Fruit fly (Drosophila melanogaster): Measurements from ENCODE around the gene ltl.

The ltl gene

DNA sequence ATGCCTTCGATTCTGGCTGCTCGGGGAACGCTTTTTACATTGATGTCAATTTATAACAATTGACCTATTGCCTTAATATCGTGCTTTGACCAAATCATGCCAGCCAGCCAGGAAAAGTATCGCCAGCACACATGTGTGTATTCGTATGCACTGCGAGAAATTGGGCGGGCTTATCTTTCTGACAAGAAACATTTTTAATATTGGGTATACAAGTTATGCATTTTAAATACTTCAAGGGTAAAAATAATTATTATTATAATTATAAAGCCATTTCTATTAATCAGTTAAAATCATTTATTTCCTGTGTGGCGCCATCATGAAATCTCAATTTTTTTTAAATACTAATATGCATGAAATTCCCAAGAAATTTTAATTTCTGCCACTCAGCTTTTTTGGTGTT lies 3.0 kb downstream of the ltl start (continued):
- TF ChIP-seq D (optimal IDR thresholded peaks at IDR 0.05) = no peak
- peak; percentile 32 for TF ChIP-seq D (GFP tag; optimal IDR thresholded peaks at IDR 0.05)
- TF ChIP-seq Blimp-1 (GFP tag; optimal IDR thresholded peaks at IDR 0.05) = peak; percentile 59
- no peak for TF ChIP-seq vnd (GFP tag; IDR thresholded peaks at IDR 0.05; ENCODE audit: partially characterized antibody)
- peak; percentile 40 for TF ChIP-seq CG13424 (tag; optimal IDR thresholded peaks at IDR 0.05)
- no peak for TF ChIP-seq caup (GFP tag; optimal IDR thresholded peaks at IDR 0.05; ENCODE audit: severe bottlenecking)
- no peak for TF ChIP-seq CG18599 (GFP tag; optimal IDR thresholded peaks at IDR 0.05)
- no peak for TF ChIP-seq al (GFP tag; IDR thresholded peaks at IDR 0.05)
- no peak for TF ChIP-seq danr (GFP tag; IDR thresholded peaks at IDR 0.05)
- no peak for TF ChIP-seq zfh2 (GFP tag; optimal IDR thresholded peaks at IDR 0.05)
- TF ChIP-seq Camta (GFP tag; optimal IDR thresholded peaks at IDR 0.05) = no peak
- no peak for TF ChIP-seq CG3838 (GFP tag; optimal IDR thresholded peaks at IDR 0.05)
- no peak for TF ChIP-seq mld (GFP tag; IDR thresholded peaks at IDR 0.05; ENCODE audit: partially characterized antibody)
- TF ChIP-seq CG4730 (GFP tag; IDR thresholded peaks at IDR 0.05) = 0 out of 2 replicates have a peak, but pooled peaks have one; percentile 17
- no peak for TF ChIP-seq pan (optimal IDR thresholded peaks at IDR 0.05)
- peak in 1 of 2 experiments; percentile 54 for TF ChIP-seq pan (GFP tag; optimal IDR thresholded peaks at IDR 0.05 in 1 of 2, IDR thresholded peaks at IDR 0.05 in 1 of 2)
- no peak for TF ChIP-seq dimm (GFP tag; IDR thresholded peaks at IDR 0.05)
- no peak for TF ChIP-seq Hr51 (GFP tag; optimal IDR thresholded peaks at IDR 0.05)
- no peak for TF ChIP-seq insv (GFP tag; optimal IDR thresholded peaks at IDR 0.05)
- no peak for TF ChIP-seq gsb (GFP tag; IDR thresholded peaks at IDR 0.05)
- peak in 1 of 2 experiments; percentile 6 for TF ChIP-seq Hr78 (GFP tag; optimal IDR thresholded peaks at IDR 0.05)
- 0 out of 2 replicates have a peak, but pooled peaks have one; percentile 19 for TF ChIP-seq CG5953 (GFP tag; IDR thresholded peaks at IDR 0.05)
- no peak for TF ChIP-seq Lpt (GFP tag; optimal IDR thresholded peaks at IDR 0.05)
- no peak for TF ChIP-seq NC2β (GFP tag; optimal IDR thresholded peaks at IDR 0.05)
- no peak for TF ChIP-seq Meics (GFP tag; optimal IDR thresholded peaks at IDR 0.05)
- no peak for TF ChIP-seq CG10565 (GFP tag; optimal IDR thresholded peaks at IDR 0.05)
- TF ChIP-seq CG10979 (tag; optimal IDR thresholded peaks at IDR 0.05) = peak; percentile 66
- no peak for TF ChIP-seq NC2α (GFP tag; optimal IDR thresholded peaks at IDR 0.05)
- TF ChIP-seq ash1 (GFP tag; optimal IDR thresholded peaks at IDR 0.05) = no peak
- no peak for TF ChIP-seq Lhr (GFP tag; optimal IDR thresholded peaks at IDR 0.05)
- peak; percentile 71 for TF ChIP-seq Xrp1 (GFP tag; IDR thresholded peaks at IDR 0.05)
- peak; percentile 50; the same call in 2 of the 3 replicates for TF ChIP-seq row (GFP tag; IDR thresholded peaks at IDR 0.05)
- no peak for TF ChIP-seq zen (tag; optimal IDR thresholded peaks at IDR 0.05)
- no peak for TF ChIP-seq CG10959 (GFP tag; IDR thresholded peaks at IDR 0.05)
- TF ChIP-seq H15 (GFP tag; IDR thresholded peaks at IDR 0.05) = no peak
- TF ChIP-seq CG15073 (GFP tag; optimal IDR thresholded peaks at IDR 0.05) = no peak
- 0 out of 2 replicates have a peak, but pooled peaks have one; percentile 10 for TF ChIP-seq Ada2b (GFP tag; IDR thresholded peaks at IDR 0.05)
- no peak for TF ChIP-seq CG2889 (GFP tag; IDR thresholded peaks at IDR 0.05)
- TF ChIP-seq maf-S (GFP tag; optimal IDR thresholded peaks at IDR 0.05) = no peak
- peak; percentile 39 for TF ChIP-seq CG2712 (tag; optimal IDR thresholded peaks at IDR 0.05)
- TF ChIP-seq CG16815 (GFP tag; optimal IDR thresholded peaks at IDR 0.05) = no peak
- TF ChIP-seq tx (GFP tag; optimal IDR thresholded peaks at IDR 0.05) = no peak
- TF ChIP-seq CG43689 (GFP tag; IDR thresholded peaks at IDR 0.05) = no peak
- TF ChIP-seq Hey (tag; optimal IDR thresholded peaks at IDR 0.05) = no peak
- TF ChIP-seq schlank (tag; optimal IDR thresholded peaks at IDR 0.05) = no peak
- TF ChIP-seq CG12659 (GFP tag; optimal IDR thresholded peaks at IDR 0.05) = no peak
- no peak for TF ChIP-seq CG2120 (GFP tag; optimal IDR thresholded peaks at IDR 0.05)
- TF ChIP-seq CG1529 (GFP tag; optimal IDR thresholded peaks at IDR 0.05) = peak; percentile 2
- no peak for TF ChIP-seq so (GFP tag; IDR thresholded peaks at IDR 0.05)
- TF ChIP-seq Dad (GFP tag; optimal IDR thresholded peaks at IDR 0.05) = no peak
- no peak for TF ChIP-seq eyg (GFP tag; optimal IDR thresholded peaks at IDR 0.05)
- peak; percentile 41 for TF ChIP-seq Ssrp (tag; optimal IDR thresholded peaks at IDR 0.05)
